Worm (Caenorhabditis elegans) whole organism, early embryonic: ENCODE measurements around the gene cyp-14A3.

Source experiments
- B0310.2 ChIP-seq: sonication (generic microtip); optimal IDR thresholded peaks from 2 replicates; lab custom pipeline; 2016; ENCODE audit warnings: mild to moderate bottlenecking, missing genetic modification characterization, missing compliant biosample characterization
- aly-1 ChIP-seq: sonication (generic microtip); optimal IDR thresholded peaks from 2 replicates; lab custom pipeline; 2016; ENCODE audit warnings: missing genetic modification characterization, missing compliant biosample characterization
- ama-1 ChIP-seq: fragments of 150-350 bp; optimal IDR thresholded peaks from 2 replicates; lab custom pipeline; 2014
- ceh-13 ChIP-seq: fragments of 200-800 bp; sonication (Bioruptor generic); optimal IDR thresholded peaks from 2 replicates; lab custom pipeline; 2018; ENCODE audit warnings: mild to moderate bottlenecking, missing genetic modification characterization, missing compliant biosample characterization
- flt-1 ChIP-seq: fragments of 200-800 bp; sonication (Bioruptor generic); IDR thresholded peaks from 2 replicates; pipeline ENCODE4 v1.3.6; 2022; ENCODE audit warnings: missing genetic modification characterization, missing compliant biosample characterization
- hmbx-1 ChIP-seq: sonication (generic microtip); optimal IDR thresholded peaks from 2 replicates; lab custom pipeline; 2016; ENCODE audit warnings: mild to moderate bottlenecking, missing genetic modification characterization, missing compliant biosample characterization
- hmg-4 ChIP-seq: fragments of 200-800 bp; sonication (Bioruptor generic); optimal IDR thresholded peaks from 2 replicates; lab custom pipeline; 2018; ENCODE audit warnings: mild to moderate bottlenecking, missing genetic modification characterization, missing compliant biosample characterization
- hnd-1 ChIP-seq: sonication (generic microtip); optimal IDR thresholded peaks from 2 replicates; lab custom pipeline; 2016; ENCODE audit warnings: missing genetic modification characterization, missing compliant biosample characterization
- scrt-1 ChIP-seq: fragments of 200-800 bp; sonication (Bioruptor generic); IDR thresholded peaks from 2 replicates; pipeline ENCODE4 v1.3.6; 2022; ENCODE audit warnings: missing genetic modification characterization, missing compliant biosample characterization
- tra-4 ChIP-seq: sonication (generic microtip); optimal IDR thresholded peaks from 2 replicates; lab custom pipeline; 2017; ENCODE audit warnings: missing genetic modification characterization, missing compliant biosample characterization

DNA sequence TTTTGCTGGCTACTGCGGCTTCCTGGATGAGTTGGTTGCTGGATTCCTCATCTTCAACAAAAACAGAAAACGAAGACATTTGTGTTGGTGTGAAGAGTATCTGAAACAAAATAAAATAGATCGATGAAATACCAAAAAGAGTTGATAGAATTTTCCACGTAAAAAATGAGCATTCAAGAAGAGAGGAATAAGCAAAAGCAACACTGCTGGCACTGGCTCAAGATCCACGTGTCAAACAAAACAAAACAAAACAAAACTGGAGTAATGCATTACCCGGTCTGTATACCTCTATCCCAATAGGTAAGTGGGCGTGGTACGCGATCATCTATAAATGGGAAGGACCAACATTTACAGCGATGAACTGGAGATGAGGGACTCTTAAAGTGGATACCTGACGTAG lies 39.1 kb downstream of the cyp-14A3 start, which contains the start of gene K08H2.2:
- TF ChIP-seq B0310.2 (tag; lab: Kevin White, UChicago) (no peak), hnd-1 (tag; lab: Kevin White, UChicago) (no peak), flt-1 (no peak), tra-4 (tag; lab: Kevin White, UChicago) (no peak), hmg-4 (no peak), ama-1 (lab: Kevin White, UChicago) (no peak), ceh-13 (GFP tag; lab: Kevin White, UChicago) (no peak), aly-1 (tag; lab: Kevin White, UChicago) (no peak), hmbx-1 (tag; lab: Kevin White, UChicago) (no peak), scrt-1 (no peak)
